Worm (Caenorhabditis elegans): ENCODE data around the gene T16G12.3.

- no peak for TF ChIP-seq unc-62 (GFP tag; optimal IDR thresholded peaks at IDR 0.05)
- TF ChIP-seq nhr-67 (tag; optimal IDR thresholded peaks at IDR 0.05): no peak
- no peak for TF ChIP-seq nhr-43 (tag; optimal IDR thresholded peaks at IDR 0.05; ENCODE audit: poor library complexity, severe bottlenecking)
- TF ChIP-seq snpc-4 (tag; optimal IDR thresholded peaks at IDR 0.05): no peak
- TF ChIP-seq pqm-1 (tag; optimal IDR thresholded peaks at IDR 0.05): no peak
- TF ChIP-seq lin-39 (tag; optimal IDR thresholded peaks at IDR 0.05): no peak
- TF ChIP-seq elt-1 (tag; optimal IDR thresholded peaks at IDR 0.05): no peak
- no peak for TF ChIP-seq lsy-12 (tag; optimal IDR thresholded peaks at IDR 0.05)
- TF ChIP-seq nhr-76 (tag; optimal IDR thresholded peaks at IDR 0.05): no peak
- TF ChIP-seq nhr-77 (tag; optimal IDR thresholded peaks at IDR 0.05): no peak
- no peak for TF ChIP-seq daf-12 (tag; optimal IDR thresholded peaks at IDR 0.05)
- no peak for TF ChIP-seq nhr-237 (tag; optimal IDR thresholded peaks at IDR 0.05)
- no peak for TF ChIP-seq nhr-28 (tag; optimal IDR thresholded peaks at IDR 0.05)
- no peak for TF ChIP-seq nhr-12 (tag; optimal IDR thresholded peaks at IDR 0.05)
Observed at ce11 chrIII:10101352-10101751, 50.9 kb downstream of the T16G12.3 start, which contains the start of gene kel-10.

Data from whole organism, L3 larva.